Fruit fly (Drosophila melanogaster) whole organism, wandering third instar larva: Measurements from ENCODE around the gene CG13659.

Experiments
- Abd-B ChIP-seq: fragments of >200 bp; optimal IDR thresholded peaks from 2 replicates; lab custom pipeline; 2017; ENCODE audit warnings: missing biosample characterization, missing genetic modification characterization
- CG32264 ChIP-seq: fragments of 200-800 bp; sonication (Bioruptor generic); optimal IDR thresholded peaks from 2 replicates; lab custom pipeline; 2016; ENCODE audit warnings: missing biosample characterization, missing genetic modification characterization
- CG9705 ChIP-seq: fragments of 200-800 bp; sonication (Bioruptor generic); optimal IDR thresholded peaks from 2 replicates; lab custom pipeline; 2018; ENCODE audit warnings: missing biosample characterization, mild to moderate bottlenecking, missing genetic modification characterization
- CrebA ChIP-seq: fragments of 200-800 bp; sonication (Bioruptor generic); optimal IDR thresholded peaks from 2 replicates; lab custom pipeline; 2016; ENCODE audit warnings: missing biosample characterization, mild to moderate bottlenecking, missing genetic modification characterization, borderline replicate concordance
- Dfd ChIP-seq: fragments of >200 bp; optimal IDR thresholded peaks from 2 replicates; lab custom pipeline; 2017; ENCODE audit warnings: missing biosample characterization, missing genetic modification characterization
- Dif ChIP-seq: fragments of 200-275, 200-300 bp; sonication (Bioruptor generic); optimal IDR thresholded peaks from 2 replicates; lab custom pipeline; 2018; ENCODE audit warnings: missing biosample characterization, missing genetic modification characterization; ENCODE audit not compliant: partially characterized antibody
- GATAd ChIP-seq: sonication (Bioruptor generic); optimal IDR thresholded peaks from 2 replicates; lab custom pipeline; 2016; ENCODE audit warnings: missing biosample characterization, missing genetic modification characterization
- HLH106 ChIP-seq: fragments of 200-800 bp; optimal IDR thresholded peaks from 3 replicates; lab custom pipeline; 2019; ENCODE audit warnings: missing biosample characterization, mild to moderate bottlenecking, missing genetic modification characterization, moderate library complexity
- Hnf4 ChIP-seq: fragments of 200-800 bp; sonication (Bioruptor generic); optimal IDR thresholded peaks from 2 replicates; lab custom pipeline; 2016; ENCODE audit warnings: missing biosample characterization, mild to moderate bottlenecking, missing genetic modification characterization
- Hr78 ChIP-seq: fragments of >200 bp; optimal IDR thresholded peaks from 2 replicates; lab custom pipeline; 2017; ENCODE audit warnings: missing biosample characterization, missing genetic modification characterization
- Hr83 ChIP-seq: fragments of 200-300 bp; sonication (Bioruptor generic); optimal IDR thresholded peaks from 2 replicates; lab custom pipeline; 2016; ENCODE audit warnings: missing biosample characterization, mild to moderate bottlenecking, missing genetic modification characterization, moderate library complexity; ENCODE audit not compliant: poor library complexity, severe bottlenecking
- Jra ChIP-seq: sonication (Bioruptor generic); optimal IDR thresholded peaks from 2 replicates; lab custom pipeline; 2016; ENCODE audit warnings: missing biosample characterization, missing genetic modification characterization
- Mio ChIP-seq: sonication (Bioruptor generic); optimal IDR thresholded peaks from 2 replicates; lab custom pipeline; 2016; ENCODE audit warnings: missing biosample characterization, missing genetic modification characterization
- Myc ChIP-seq: fragments of >200 bp; optimal IDR thresholded peaks from 2 replicates; lab custom pipeline; 2017
- N ChIP-seq: fragments of >200 bp; optimal IDR thresholded peaks from 2 replicates; lab custom pipeline; 2018; ENCODE audit warnings: missing biosample characterization, missing external identifiers, missing genetic modification characterization
- OdsH ChIP-seq: fragments of 200-800 bp; sonication (Bioruptor generic); optimal IDR thresholded peaks from 2 replicates; lab custom pipeline; 2016; ENCODE audit warnings: missing biosample characterization, mild to moderate bottlenecking, missing genetic modification characterization
- Rel ChIP-seq, 2 experiments: fragments of 200-800 bp; sonication (Bioruptor generic) in 1 of 2; optimal IDR thresholded peaks; 2 replicates in 1 of 2; 3 replicates in 1 of 2; lab custom pipeline; 2016 to 2019; ENCODE audit warnings: mild to moderate bottlenecking in 2 of 2, missing biosample characterization in 2 of 2, missing genetic modification characterization in 2 of 2, moderate library complexity in 1 of 2
- Sp1 ChIP-seq: fragments of 200-800 bp; sonication (Bioruptor generic); optimal IDR thresholded peaks from 3 replicates; lab custom pipeline; 2019; ENCODE audit warnings: missing biosample characterization, mild to moderate bottlenecking, missing genetic modification characterization, moderate library complexity
- Vsx2 ChIP-seq: fragments of 200-300, 225-300 bp; sonication (Bioruptor generic); optimal IDR thresholded peaks from 2 replicates; lab custom pipeline; 2018; ENCODE audit warnings: missing biosample characterization, missing genetic modification characterization; ENCODE audit not compliant: partially characterized antibody
- br ChIP-seq: fragments of 200-800 bp; sonication (Bioruptor generic); optimal IDR thresholded peaks from 2 replicates; lab custom pipeline; 2016; ENCODE audit warnings: missing biosample characterization, missing genetic modification characterization
- brk ChIP-seq: fragments of 200-800 bp; sonication (Bioruptor generic); optimal IDR thresholded peaks from 2 replicates; lab custom pipeline; 2016; ENCODE audit warnings: missing biosample characterization, mild to moderate bottlenecking, missing genetic modification characterization
- dl ChIP-seq, 2 experiments: fragments of 175-275, 200-275 bp in 1 of 2; fragments of 200-275 bp in 1 of 2; sonication (Bioruptor generic); optimal IDR thresholded peaks; lab custom pipeline; 2018; ENCODE audit warnings: mild to moderate bottlenecking in 2 of 2, missing biosample characterization in 2 of 2, missing genetic modification characterization in 2 of 2, moderate library complexity in 2 of 2; ENCODE audit not compliant: partially characterized antibody in 2 of 2, insufficient read depth in 1 of 2
- dmrt93B ChIP-seq: fragments of 200-800 bp; sonication (Bioruptor generic); optimal IDR thresholded peaks from 2 replicates; lab custom pipeline; 2018; ENCODE audit warnings: missing biosample characterization, mild to moderate bottlenecking, missing genetic modification characterization
- dsf ChIP-seq: sonication (Bioruptor generic); optimal IDR thresholded peaks from 2 replicates; lab custom pipeline; 2016; ENCODE audit warnings: missing biosample characterization, missing genetic modification characterization, borderline replicate concordance
- ey ChIP-seq: fragments of 200-800 bp; sonication (Bioruptor generic); optimal IDR thresholded peaks from 2 replicates; lab custom pipeline; 2016; ENCODE audit warnings: missing biosample characterization, missing genetic modification characterization
- foxo ChIP-seq, 2 experiments: fragments of 200-800 bp; sonication (Bioruptor generic); optimal IDR thresholded peaks; 2 replicates in 1 of 2; 3 replicates in 1 of 2; lab custom pipeline; 2016 to 2017; ENCODE audit warnings: missing biosample characterization in 2 of 2, missing genetic modification characterization in 2 of 2
- fru ChIP-seq: fragments of 200-800 bp; sonication (Bioruptor generic); optimal IDR thresholded peaks from 3 replicates; lab custom pipeline; 2016; ENCODE audit warnings: missing biosample characterization, mild to moderate bottlenecking, missing genetic modification characterization
- h ChIP-seq: fragments of 200-800 bp; sonication (Bioruptor generic); optimal IDR thresholded peaks from 3 replicates; lab custom pipeline; 2016; ENCODE audit warnings: missing biosample characterization, mild to moderate bottlenecking, missing genetic modification characterization
- jim ChIP-seq: fragments of 175-275, 200-325 bp; sonication (Bioruptor generic); optimal IDR thresholded peaks from 2 replicates; lab custom pipeline; 2016; ENCODE audit warnings: missing biosample characterization, mild to moderate bottlenecking, missing genetic modification characterization
- lola ChIP-seq: fragments of >200 bp; optimal IDR thresholded peaks from 2 replicates; lab custom pipeline; 2017; ENCODE audit warnings: missing biosample characterization, missing genetic modification characterization
- pan ChIP-seq: fragments of >200 bp; optimal IDR thresholded peaks from 2 replicates; lab custom pipeline; 2017
- psq ChIP-seq: fragments of 200-800 bp; sonication (Bioruptor generic); optimal IDR thresholded peaks from 3 replicates; lab custom pipeline; 2017; ENCODE audit warnings: missing biosample characterization, mild to moderate bottlenecking, missing genetic modification characterization, moderate library complexity
- rgr ChIP-seq: fragments of 200-800 bp; sonication (Bioruptor generic); optimal IDR thresholded peaks from 3 replicates; lab custom pipeline; 2016; ENCODE audit warnings: missing biosample characterization, mild to moderate bottlenecking, missing genetic modification characterization
- sage ChIP-seq: fragments of 200-800 bp; sonication (Bioruptor generic); optimal IDR thresholded peaks from 2 replicates; lab custom pipeline; 2016; ENCODE audit warnings: missing biosample characterization, mild to moderate bottlenecking, missing genetic modification characterization
- sv ChIP-seq: fragments of 200-800 bp; sonication (Bioruptor generic); optimal IDR thresholded peaks from 3 replicates; lab custom pipeline; 2016; ENCODE audit warnings: missing biosample characterization, missing genetic modification characterization
- tai ChIP-seq: sonication (Bioruptor generic); optimal IDR thresholded peaks from 2 replicates; lab custom pipeline; 2016; ENCODE audit warnings: missing biosample characterization, missing genetic modification characterization
- usp ChIP-seq: fragments of >200 bp; optimal IDR thresholded peaks from 2 replicates; lab custom pipeline; 2017; ENCODE audit warnings: missing biosample characterization, missing genetic modification characterization
- woc ChIP-seq: sonication (Bioruptor generic); optimal IDR thresholded peaks from 2 replicates; lab custom pipeline; 2016; ENCODE audit warnings: missing biosample characterization, mild to moderate bottlenecking, missing genetic modification characterization

Gene CG13659

dm6 chr3R:25300575-25300974, at the start of gene CG13659:
TSS of gene CG13659 (plus strand) at chr3R:25300891.
- no peak for TF ChIP-seq br (GFP tag; lab: Kevin White, UChicago)
- TF ChIP-seq CG9705 (GFP tag; lab: Kevin White, UChicago), result no peak
- no peak for TF ChIP-seq usp (GFP tag; lab: Kevin White, UChicago)
- no peak for TF ChIP-seq Hr78 (GFP tag; lab: Kevin White, UChicago)
- no peak for TF ChIP-seq woc (GFP tag; lab: Kevin White, UChicago)
- no peak for TF ChIP-seq OdsH (GFP tag; lab: Kevin White, UChicago)
- no peak for TF ChIP-seq tai
- TF ChIP-seq Vsx2 (GFP tag; lab: Kevin White, UChicago), result no peak
- no peak for TF ChIP-seq pan (lab: Kevin White, UChicago)
- TF ChIP-seq dl (GFP tag; optimal IDR thresholded peaks at IDR 0.05; lab: Kevin White, UChicago; ENCODE audit: insufficient read depth in 1 of 2, partially characterized antibody in 2 of 2), result no peak
- no peak for TF ChIP-seq h
- no peak for TF ChIP-seq Abd-B
- no peak for TF ChIP-seq sv (GFP tag; lab: Kevin White, UChicago)

dm6 chr3R:25258628-25259240, 42.0 kb upstream of the CG13659 start, which contains the start of gene CG11857:
TSS of gene CG11857 (plus strand) at chr3R:25258898.
- TF ChIP-seq h (peak; percentile 99), Hnf4 (GFP tag; lab: Kevin White, UChicago) (peak; percentile 99), sv (GFP tag; lab: Kevin White, UChicago) (peak; percentile 98), dsf (peak; percentile 94), CG32264 (peak; percentile 93), dmrt93B (GFP tag; lab: Kevin White, UChicago) (peak; percentile 96), usp (GFP tag; lab: Kevin White, UChicago) (no peak), GATAd (GFP tag; lab: Kevin White, UChicago) (peak; percentile 94), Dif (GFP tag; lab: Kevin White, UChicago) (no peak), Vsx2 (GFP tag; lab: Kevin White, UChicago) (no peak), dl (GFP tag; optimal IDR thresholded peaks at IDR 0.05; lab: Kevin White, UChicago; ENCODE audit: insufficient read depth in 1 of 2, partially characterized antibody in 2 of 2) (no peak), Dfd (GFP tag; lab: Kevin White, UChicago) (no peak), OdsH (GFP tag; lab: Kevin White, UChicago) (peak; percentile 96), woc (GFP tag; lab: Kevin White, UChicago) (peak; percentile 97), Jra (GFP tag; lab: Kevin White, UChicago) (peak; percentile 98), Abd-B (no peak), psq (peak; percentile 94), rgr (peak; percentile 98), lola (GFP tag; lab: Kevin White, UChicago) (no peak), ey (GFP tag; lab: Kevin White, UChicago) (peak; percentile 97), sage (GFP tag; lab: Kevin White, UChicago) (no peak), Hr78 (GFP tag; lab: Kevin White, UChicago) (no peak), brk (GFP tag; lab: Kevin White, UChicago) (no peak), jim (GFP tag; lab: Kevin White, UChicago) (peak; percentile 43), Mio (GFP tag; lab: Kevin White, UChicago) (peak; percentile 79), br (GFP tag; lab: Kevin White, UChicago) (peak; percentile 96), tai (no peak), CG9705 (GFP tag; lab: Kevin White, UChicago) (peak; percentile 95), Sp1 (GFP tag; lab: Kevin White, UChicago) (peak; percentile 96), N (no peak), foxo (GFP tag; optimal IDR thresholded peaks at IDR 0.05; lab: Kevin White, UChicago) (peak; percentile 89 to 98), pan (lab: Kevin White, UChicago) (no peak), fru (GFP tag; lab: Kevin White, UChicago) (peak; percentile 97), CrebA (GFP tag; lab: Kevin White, UChicago) (no peak), Myc (lab: Kevin White, UChicago) (peak; percentile 25), Rel (GFP tag; optimal IDR thresholded peaks at IDR 0.05; lab: Kevin White, UChicago) (peak; percentile 40), Rel (tag; optimal IDR thresholded peaks at IDR 0.05; lab: Kevin White, UChicago) (peak; percentile 82), HLH106 (tag; lab: Kevin White, UChicago) (peak; percentile 98), Hr83 (peak; percentile 96)
